Fruit fly (Drosophila melanogaster): ENCODE results near the gene CG17065.

DNA sequence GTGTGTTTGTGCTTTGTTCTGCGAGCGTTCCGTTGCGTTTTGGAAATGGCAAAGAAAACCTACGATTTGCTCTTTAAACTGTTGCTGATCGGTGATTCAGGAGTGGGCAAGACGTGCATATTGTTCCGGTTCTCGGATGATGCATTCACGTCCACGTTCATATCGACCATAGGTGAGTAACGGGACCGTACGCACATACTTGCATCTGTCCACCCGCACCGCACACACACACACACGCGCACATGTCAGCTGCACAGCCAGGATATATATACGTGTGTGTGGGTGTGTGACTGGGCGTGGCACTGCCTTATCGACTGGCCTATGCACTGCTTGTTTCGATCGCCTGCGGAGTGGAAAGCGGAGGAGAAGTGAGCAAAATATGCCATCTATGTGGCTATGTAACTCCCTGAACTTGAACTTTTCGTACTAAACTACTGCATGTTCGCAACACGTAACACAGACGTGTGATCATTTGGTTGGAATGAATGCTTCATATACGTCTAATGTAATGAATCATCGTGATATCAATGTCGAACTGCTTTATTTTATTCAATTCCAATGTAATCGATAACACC lies 5.3 kb downstream of the CG17065 start:
- no peak for TF ChIP-seq corto (GFP tag; optimal IDR thresholded peaks at IDR 0.05)
- TF ChIP-seq Ada2b (GFP tag; IDR thresholded peaks at IDR 0.05), result no peak
- no peak for TF ChIP-seq gro (GFP tag; optimal IDR thresholded peaks at IDR 0.05)
- no peak for TF ChIP-seq p53 (GFP tag; optimal IDR thresholded peaks at IDR 0.05)
- peak; percentile 82 for TF ChIP-seq CG3065 (GFP tag; optimal IDR thresholded peaks at IDR 0.05)

All from whole organism, embryonic.